Worm (Caenorhabditis elegans) whole organism, midembryonic: ENCODE data around the gene lin-39.

Experiments used
- flt-1 ChIP-seq: fragments of 200-800 bp; sonication (Bioruptor generic); IDR thresholded peaks from 2 replicates; pipeline ENCODE4 v1.3.6; 2022; ENCODE audit warnings: missing genetic modification characterization, missing compliant biosample characterization
- ztf-23 ChIP-seq: fragments of 200-800 bp; sonication (Bioruptor generic); IDR thresholded peaks from 2 replicates; pipeline ENCODE4 v1.3.6; 2022; ENCODE audit warnings: missing genetic modification reagents, missing genetic modification characterization, missing compliant biosample characterization

ce11 chrIII:7533012-7533411 is 3.4 kb downstream of the lin-39 start:
- TF ChIP-seq flt-1 (GFP tag; lab: Robert Waterston, UW) (no peak), ztf-23 (GFP tag; lab: Robert Waterston, UW) (no peak)
